Fruit fly (Drosophila melanogaster) whole organism, prepupa: ENCODE results near the gene CG9727.

Experiments
- CG10631 ChIP-seq: fragments of 200-800 bp; sonication (Bioruptor generic); optimal IDR thresholded peaks from 2 replicates; lab custom pipeline; 2016; ENCODE audit warnings: missing biosample characterization, missing genetic modification characterization
- CG11902 ChIP-seq: fragments of 200-800 bp; sonication (Bioruptor generic); optimal IDR thresholded peaks from 3 replicates; lab custom pipeline; 2016; ENCODE audit warnings: missing biosample characterization, missing genetic modification characterization
- CG15336 ChIP-seq: fragments of 200-800 bp; sonication (Bioruptor generic); IDR thresholded peaks from 2 replicates; pipeline ENCODE4 v1.3.6; 2022; ENCODE audit warnings: missing biosample characterization, missing genetic modification characterization
- CG1621 ChIP-seq: fragments of 200-800 bp; sonication (Bioruptor generic); optimal IDR thresholded peaks from 3 replicates; lab custom pipeline; 2018; ENCODE audit warnings: missing biosample characterization, mild to moderate bottlenecking, missing genetic modification characterization
- CG16779 ChIP-seq: fragments of 200-800 bp; sonication (Bioruptor generic); optimal IDR thresholded peaks from 3 replicates; lab custom pipeline; 2017; ENCODE audit warnings: missing biosample characterization, mild to moderate bottlenecking, missing genetic modification characterization
- CG31627 ChIP-seq: fragments of 200-800 bp; sonication (Bioruptor generic); optimal IDR thresholded peaks from 3 replicates; lab custom pipeline; 2016; ENCODE audit warnings: missing biosample characterization, missing genetic modification characterization
- CG32006 ChIP-seq: fragments of 200-800 bp; sonication (Bioruptor generic); optimal IDR thresholded peaks from 3 replicates; lab custom pipeline; 2017; ENCODE audit warnings: missing biosample characterization, mild to moderate bottlenecking, missing genetic modification characterization
- CG34406 ChIP-seq: fragments of 200-800 bp; sonication (Bioruptor generic); optimal IDR thresholded peaks from 3 replicates; lab custom pipeline; 2016; ENCODE audit warnings: missing biosample characterization, missing genetic modification characterization
- CG4318 ChIP-seq: fragments of 200-800 bp; sonication (Bioruptor generic); optimal IDR thresholded peaks from 3 replicates; lab custom pipeline; 2017; ENCODE audit warnings: missing biosample characterization, mild to moderate bottlenecking, missing genetic modification characterization
- CG6163 ChIP-seq: fragments of 200-800 bp; sonication (Bioruptor generic); IDR thresholded peaks from 3 replicates; pipeline ENCODE4 v1.3.6; 2022; ENCODE audit warnings: missing biosample characterization, missing genetic modification characterization
- CG6276 ChIP-seq: fragments of 200-800 bp; sonication (Bioruptor generic); optimal IDR thresholded peaks from 2 replicates; lab custom pipeline; 2017; ENCODE audit warnings: missing biosample characterization, mild to moderate bottlenecking, missing genetic modification characterization
- CG6808 ChIP-seq: fragments of 200-800 bp; sonication (Bioruptor generic); optimal IDR thresholded peaks from 3 replicates; lab custom pipeline; 2017; ENCODE audit warnings: missing biosample characterization, missing genetic modification characterization, mild to moderate bottlenecking, moderate library complexity, missing genetic modification reagents
- CG6854 ChIP-seq: fragments of 200-800 bp; sonication (Bioruptor generic); optimal IDR thresholded peaks from 2 replicates; lab custom pipeline; 2017; ENCODE audit warnings: missing biosample characterization, mild to moderate bottlenecking, missing genetic modification characterization
- CG7368 ChIP-seq: fragments of 200-800 bp; sonication (Bioruptor generic); optimal IDR thresholded peaks from 3 replicates; lab custom pipeline; 2016; ENCODE audit warnings: missing biosample characterization, missing genetic modification characterization
- CG8119 ChIP-seq: fragments of 200-800 bp; sonication (Bioruptor generic); IDR thresholded peaks from 3 replicates; pipeline ENCODE4 v1.3.6; 2022; ENCODE audit warnings: missing biosample characterization, missing genetic modification characterization
- CG8319 ChIP-seq: fragments of 200-800 bp; sonication (Bioruptor generic); optimal IDR thresholded peaks from 3 replicates; lab custom pipeline; 2016; ENCODE audit warnings: missing biosample characterization, missing genetic modification characterization
- CG9139 ChIP-seq: fragments of 200-800 bp; sonication (Bioruptor generic); optimal IDR thresholded peaks from 3 replicates; lab custom pipeline; 2017; ENCODE audit warnings: missing biosample characterization, mild to moderate bottlenecking, missing genetic modification characterization
- Eip78C ChIP-seq: fragments of 200-800 bp; sonication (Bioruptor generic); peaks from one replicate; lab custom pipeline; 2016; ENCODE audit warnings: missing biosample characterization, missing genetic modification characterization
- Ets21C ChIP-seq: fragments of 200-800 bp; sonication (Bioruptor generic); optimal IDR thresholded peaks from 3 replicates; lab custom pipeline; 2016; ENCODE audit warnings: missing biosample characterization, missing genetic modification characterization
- Hr38 ChIP-seq: sonication (Bioruptor generic); optimal IDR thresholded peaks from 2 replicates; lab custom pipeline; 2016; ENCODE audit warnings: missing biosample characterization, missing genetic modification characterization
- Hr39 ChIP-seq: fragments of 200-800 bp; sonication (Bioruptor generic); optimal IDR thresholded peaks from 2 replicates; lab custom pipeline; 2016; ENCODE audit warnings: missing biosample characterization, missing genetic modification characterization
- Hr4 ChIP-seq: fragments of 200-800 bp; sonication (Bioruptor generic); optimal IDR thresholded peaks from 3 replicates; lab custom pipeline; 2016; ENCODE audit warnings: missing biosample characterization, missing genetic modification characterization
- Met ChIP-seq: fragments of 200-800 bp; sonication (Bioruptor generic); optimal IDR thresholded peaks from 3 replicates; lab custom pipeline; 2016; ENCODE audit warnings: missing biosample characterization, missing genetic modification characterization
- OdsH ChIP-seq: fragments of 200-800 bp; sonication (Bioruptor generic); optimal IDR thresholded peaks from 3 replicates; lab custom pipeline; 2016; ENCODE audit warnings: missing biosample characterization, missing genetic modification characterization
- Smox ChIP-seq: fragments of 200-800 bp; sonication (Bioruptor generic); optimal IDR thresholded peaks from 3 replicates; lab custom pipeline; 2016; ENCODE audit warnings: missing biosample characterization, missing genetic modification characterization
- Sox102F ChIP-seq: fragments of 200-800 bp; sonication (Bioruptor generic); optimal IDR thresholded peaks from 2 replicates; lab custom pipeline; 2016; ENCODE audit warnings: missing biosample characterization, mild to moderate bottlenecking, missing genetic modification characterization
- Sox14 ChIP-seq: fragments of 200-800 bp; sonication (Bioruptor generic); optimal IDR thresholded peaks from 3 replicates; lab custom pipeline; 2016; ENCODE audit warnings: missing biosample characterization, missing genetic modification characterization
- acj6 ChIP-seq: fragments of 200-800 bp; sonication (Bioruptor generic); optimal IDR thresholded peaks from 3 replicates; lab custom pipeline; 2016; ENCODE audit warnings: missing biosample characterization, missing genetic modification characterization
- cyc ChIP-seq: fragments of 200-800 bp; sonication (Bioruptor generic); optimal IDR thresholded peaks from 3 replicates; lab custom pipeline; 2016; ENCODE audit warnings: missing biosample characterization, missing genetic modification characterization
- eg ChIP-seq: fragments of 200-800 bp; sonication (Bioruptor generic); IDR thresholded peaks from 3 replicates; pipeline ENCODE4 v1.3.6; 2022; ENCODE audit warnings: missing biosample characterization, missing genetic modification characterization
- esn ChIP-seq: fragments of 200-800 bp; sonication (Bioruptor generic); optimal IDR thresholded peaks from 2 replicates; lab custom pipeline; 2016; ENCODE audit warnings: missing biosample characterization, mild to moderate bottlenecking, missing genetic modification characterization, moderate library complexity
- fd85E ChIP-seq: fragments of 200-800 bp; sonication (Bioruptor generic); optimal IDR thresholded peaks from 3 replicates; lab custom pipeline; 2016; ENCODE audit warnings: missing biosample characterization, missing genetic modification characterization
- fkh ChIP-seq: fragments of 200-800 bp; sonication (Bioruptor generic); optimal IDR thresholded peaks from 3 replicates; lab custom pipeline; 2017; ENCODE audit warnings: missing biosample characterization, mild to moderate bottlenecking, missing genetic modification characterization, moderate library complexity
- lz ChIP-seq: fragments of 200-800 bp; sonication (Bioruptor generic); optimal IDR thresholded peaks from 3 replicates; lab custom pipeline; 2016; ENCODE audit warnings: missing biosample characterization, missing genetic modification characterization
- pdm3 ChIP-seq: fragments of 200-800 bp; sonication (Bioruptor generic); optimal IDR thresholded peaks from 3 replicates; lab custom pipeline; 2016; ENCODE audit warnings: missing biosample characterization, missing genetic modification characterization
- spab ChIP-seq: fragments of 200-800 bp; sonication (Bioruptor generic); optimal IDR thresholded peaks from 2 replicates; lab custom pipeline; 2017; ENCODE audit warnings: missing biosample characterization, mild to moderate bottlenecking, missing genetic modification characterization, missing genetic modification reagents
- ss ChIP-seq, 2 experiments: fragments of 200-800 bp; sonication (Bioruptor generic); optimal IDR thresholded peaks; 2 replicates in 1 of 2; 3 replicates in 1 of 2; lab custom pipeline; 2017 to 2018; ENCODE audit warnings: mild to moderate bottlenecking in 2 of 2, missing biosample characterization in 2 of 2, missing genetic modification characterization in 2 of 2, moderate library complexity in 1 of 2
- svp ChIP-seq: fragments of 200-800 bp; sonication (Bioruptor generic); peaks from one replicate; lab custom pipeline; 2016; ENCODE audit warnings: missing biosample characterization, missing genetic modification characterization
- topi ChIP-seq: fragments of 200-800 bp; sonication (Bioruptor generic); optimal IDR thresholded peaks from 3 replicates; lab custom pipeline; 2016; ENCODE audit warnings: missing biosample characterization, missing genetic modification characterization
- vri ChIP-seq: fragments of 200-800 bp; sonication (Bioruptor generic); optimal IDR thresholded peaks from 3 replicates; lab custom pipeline; 2016; ENCODE audit warnings: missing biosample characterization, mild to moderate bottlenecking, missing genetic modification characterization

The CG9727 gene

dm6 chr3R:6402522-6403171, 53.8 kb downstream of the CG9727 start (continued):
- TF ChIP-seq CG9139 (GFP tag; lab: Kevin White, UChicago) (peak; percentile 15), acj6 (GFP tag; lab: Kevin White, UChicago) (no peak), CG6854 (peak; percentile 44), CG15336 (GFP tag; lab: Robert Waterston, UW) (no peak; the same call in 1 of the 2 replicates), spab (GFP tag; lab: Kevin White, UChicago) (peak; percentile 15), Smox (GFP tag; lab: Kevin White, UChicago) (no peak)

- TF ChIP-seq Met (GFP tag; lab: Kevin White, UChicago) (peak; percentile 74), eg (GFP tag; lab: Robert Waterston, UW) (0 out of 3 replicates have a peak, but pooled peaks have one; percentile 25), OdsH (GFP tag; lab: Kevin White, UChicago) (peak; percentile 6), CG34406 (peak; percentile 19), esn (GFP tag; lab: Kevin White, UChicago) (peak; percentile 55), CG10631 (GFP tag; lab: Kevin White, UChicago) (peak; percentile 14), Hr39 (peak; percentile 60), CG6854 (no peak), Eip78C (GFP tag; lab: Kevin White, UChicago) (peak; percentile 55), CG6276 (GFP tag; lab: Kevin White, UChicago) (no peak), CG8119 (no peak), Ets21C (GFP tag; lab: Kevin White, UChicago) (peak; percentile 36), cyc (GFP tag; lab: Kevin White, UChicago) (peak; percentile 50), CG8319 (GFP tag; lab: Kevin White, UChicago) (no peak), Smox (GFP tag; lab: Kevin White, UChicago) (peak; percentile 57), CG31627 (peak; percentile 52), svp (GFP tag; lab: Kevin White, UChicago) (peak; percentile 81), topi (GFP tag; lab: Kevin White, UChicago) (peak; percentile 62), CG32006 (GFP tag; lab: Kevin White, UChicago) (peak; percentile 44), CG16779 (tag; lab: Kevin White, UChicago) (no peak), CG1621 (no peak), acj6 (GFP tag; lab: Kevin White, UChicago) (peak; percentile 17), Sox102F (GFP tag; lab: Kevin White, UChicago) (peak; percentile 43), lz (peak; percentile 49), Hr38 (GFP tag; lab: Kevin White, UChicago) (no peak), pdm3 (GFP tag; lab: Kevin White, UChicago) (no peak)
These were observed 55.0 kb downstream of the CG9727 start for dm6 chr3R:6401522-6401844.

- TF ChIP-seq spab (GFP tag; lab: Kevin White, UChicago) (no peak), CG4318 (GFP tag; lab: Kevin White, UChicago) (no peak), fd85E (no peak), Sox14 (GFP tag; lab: Kevin White, UChicago) (peak; percentile 26), vri (GFP tag; lab: Kevin White, UChicago) (peak; percentile 5), CG11902 (GFP tag; lab: Kevin White, UChicago) (no peak), fkh (GFP tag; lab: Kevin White, UChicago) (peak; percentile 78), CG10631 (GFP tag; lab: Kevin White, UChicago) (no peak), CG6854 (peak; percentile 76), CG6163 (GFP tag; lab: Robert Waterston, UW) (no peak), CG7368 (no peak), CG6808 (GFP tag; lab: Kevin White, UChicago) (no peak), ss (GFP tag; optimal IDR thresholded peaks at IDR 0.05; lab: Kevin White, UChicago) (peak in 1 of 2 experiments; percentile 7), Hr39 (no peak), CG8319 (GFP tag; lab: Kevin White, UChicago) (no peak), Hr4 (GFP tag; lab: Kevin White, UChicago) (no peak), CG9139 (GFP tag; lab: Kevin White, UChicago) (no peak)
These were observed 55.6 kb downstream of the CG9727 start for dm6 chr3R:6400710-6401521.
